Fruit fly (Drosophila melanogaster) whole organism, embryonic: ENCODE results near the gene eEF1alpha2.

Source experiments
- Abd-B ChIP-seq: fragments of 200-800 bp; sonication (Bioruptor generic); optimal IDR thresholded peaks from 2 replicates; lab custom pipeline; 2018; ENCODE audit warnings: missing biosample characterization, mild to moderate bottlenecking, missing genetic modification characterization, moderate library complexity
- CG10147 ChIP-seq: fragments of 200-800 bp; sonication (Bioruptor generic); optimal IDR thresholded peaks from 2 replicates; lab custom pipeline; 2019; ENCODE audit warnings: missing biosample characterization, mild to moderate bottlenecking, missing genetic modification characterization, moderate library complexity
- CG1024 ChIP-seq: fragments of 200-800 bp; sonication (Bioruptor generic); IDR thresholded peaks from 2 replicates; pipeline ENCODE4 v1.3.6; 2022; ENCODE audit warnings: missing biosample characterization, missing genetic modification characterization
- CG10274 ChIP-seq: fragments of 200-800 bp; sonication (Bioruptor generic); optimal IDR thresholded peaks from 3 replicates; lab custom pipeline; 2017; ENCODE audit warnings: missing biosample characterization, mild to moderate bottlenecking, missing genetic modification characterization
- CG10543 ChIP-seq: fragments of 200-800 bp; sonication (Bioruptor generic); optimal IDR thresholded peaks from 3 replicates; lab custom pipeline; 2017; ENCODE audit warnings: missing biosample characterization, mild to moderate bottlenecking, missing genetic modification characterization, moderate library complexity
- CG10959 ChIP-seq: fragments of 200-800 bp; sonication (Bioruptor generic); IDR thresholded peaks from 2 replicates; pipeline ENCODE4 v1.3.6; 2022; ENCODE audit warnings: missing biosample characterization, missing genetic modification characterization
- CG11560 ChIP-seq: fragments of 200-800 bp; sonication (Bioruptor generic); IDR thresholded peaks from 3 replicates; pipeline ENCODE4 v1.3.6; 2022; ENCODE audit warnings: missing biosample characterization, missing genetic modification characterization
- CG13624 ChIP-seq: fragments of 200-800 bp; sonication (Bioruptor generic); optimal IDR thresholded peaks from 2 replicates; lab custom pipeline; 2016; ENCODE audit warnings: missing biosample characterization, missing genetic modification characterization
- CG15696 ChIP-seq: fragments of 200-800 bp; sonication (Bioruptor generic); optimal IDR thresholded peaks from 2 replicates; lab custom pipeline; 2019; ENCODE audit warnings: missing biosample characterization, mild to moderate bottlenecking, missing genetic modification characterization, moderate library complexity
- CG17568 ChIP-seq: fragments of 200-800 bp; sonication (Bioruptor generic); optimal IDR thresholded peaks from 2 replicates; lab custom pipeline; 2018; ENCODE audit warnings: missing biosample characterization, mild to moderate bottlenecking, missing genetic modification characterization, moderate library complexity
- CG17802 ChIP-seq: fragments of 200-800 bp; sonication (Bioruptor generic); optimal IDR thresholded peaks from 2 replicates; lab custom pipeline; 2018; ENCODE audit warnings: missing biosample characterization, mild to moderate bottlenecking, missing genetic modification characterization, moderate library complexity
- CG17829 ChIP-seq: fragments of 200-800 bp; optimal IDR thresholded peaks from 2 replicates; lab custom pipeline; 2019; ENCODE audit warnings: missing biosample characterization, mild to moderate bottlenecking, missing genetic modification characterization, moderate library complexity
- CG1792 ChIP-seq: fragments of 200-800 bp; sonication (Bioruptor generic); optimal IDR thresholded peaks from 2 replicates; lab custom pipeline; 2016; ENCODE audit warnings: missing biosample characterization, missing genetic modification characterization
- CG1832 ChIP-seq: fragments of 200-800 bp; sonication (Bioruptor generic); optimal IDR thresholded peaks from 2 replicates; lab custom pipeline; 2017; ENCODE audit warnings: missing biosample characterization, mild to moderate bottlenecking, missing genetic modification characterization, inconsistent platforms
- CG18619 ChIP-seq: fragments of 200-800 bp; sonication (Bioruptor generic); optimal IDR thresholded peaks from 3 replicates; lab custom pipeline; 2017; ENCODE audit warnings: missing biosample characterization, mild to moderate bottlenecking, missing genetic modification characterization
- CG4854 ChIP-seq: fragments of 200-800 bp; sonication (Bioruptor generic); optimal IDR thresholded peaks from 2 replicates; lab custom pipeline; 2016; ENCODE audit warnings: missing biosample characterization, missing genetic modification characterization, inconsistent platforms
- CG7928 ChIP-seq: fragments of 200-800 bp; sonication (Bioruptor generic); optimal IDR thresholded peaks from 2 replicates; lab custom pipeline; 2017; ENCODE audit warnings: missing biosample characterization, mild to moderate bottlenecking, missing genetic modification characterization
- CG8388 ChIP-seq: fragments of 200-800 bp; sonication (Bioruptor generic); optimal IDR thresholded peaks from 2 replicates; lab custom pipeline; 2019; ENCODE audit warnings: missing biosample characterization, mild to moderate bottlenecking, missing genetic modification characterization, moderate library complexity
- CG9215 ChIP-seq: fragments of 200-800 bp; sonication (Bioruptor generic); IDR thresholded peaks from 2 replicates; pipeline ENCODE4 v1.3.6; 2022; ENCODE audit warnings: missing biosample characterization, missing genetic modification characterization
- CG9609 ChIP-seq: fragments of 200-800 bp; sonication (Bioruptor generic); optimal IDR thresholded peaks from 3 replicates; lab custom pipeline; 2016; ENCODE audit warnings: missing biosample characterization, missing genetic modification characterization
- CG9876 ChIP-seq: fragments of 200-800 bp; sonication (Bioruptor generic); optimal IDR thresholded peaks from 2 replicates; lab custom pipeline; 2016; ENCODE audit warnings: missing biosample characterization, missing genetic modification characterization
- CrebB ChIP-seq: fragments of 200-800 bp; sonication (Bioruptor generic); optimal IDR thresholded peaks from 3 replicates; lab custom pipeline; 2018; ENCODE audit warnings: missing biosample characterization, mild to moderate bottlenecking, missing genetic modification characterization
- E2f2 ChIP-seq: fragments of 200-800 bp; sonication (Bioruptor generic); IDR thresholded peaks from 2 replicates; pipeline ENCODE4 v1.3.6; 2022; ENCODE audit warnings: missing biosample characterization, missing genetic modification characterization
- ERR ChIP-seq: fragments of 200-800 bp; sonication (Bioruptor generic); optimal IDR thresholded peaks from 2 replicates; lab custom pipeline; 2016; ENCODE audit warnings: missing biosample characterization, missing genetic modification characterization
- H2.0 ChIP-seq: fragments of 200-800 bp; sonication (Bioruptor generic); IDR thresholded peaks from 2 replicates; pipeline ENCODE4 v1.3.6; 2022; ENCODE audit warnings: missing biosample characterization, missing genetic modification characterization
- HHEX ChIP-seq: fragments of 200-800 bp; sonication (Bioruptor generic); optimal IDR thresholded peaks from 3 replicates; lab custom pipeline; 2017; ENCODE audit warnings: missing biosample characterization, mild to moderate bottlenecking, missing genetic modification characterization, missing genetic modification reagents
- Hsf ChIP-seq: fragments of 200-800 bp; sonication (Bioruptor generic); optimal IDR thresholded peaks from 3 replicates; lab custom pipeline; 2016; ENCODE audit warnings: missing biosample characterization, missing genetic modification characterization
- Kr ChIP-seq: fragments of 200-800 bp; sonication (Bioruptor generic); optimal IDR thresholded peaks from 2 replicates; lab custom pipeline; 2017; ENCODE audit warnings: missing biosample characterization, mild to moderate bottlenecking, missing genetic modification characterization
- Meics ChIP-seq: fragments of 200-800 bp; sonication (Bioruptor generic); optimal IDR thresholded peaks from 2 replicates; lab custom pipeline; 2017; ENCODE audit warnings: missing biosample characterization, mild to moderate bottlenecking, missing genetic modification characterization
- Six4 ChIP-seq: fragments of 200-800 bp; sonication (Bioruptor generic); optimal IDR thresholded peaks from 2 replicates; lab custom pipeline; 2016; ENCODE audit warnings: missing biosample characterization, missing genetic modification characterization
- Sox100B ChIP-seq: fragments of 200-800 bp; sonication (Bioruptor generic); optimal IDR thresholded peaks from 3 replicates; lab custom pipeline; 2018; ENCODE audit warnings: missing biosample characterization, mild to moderate bottlenecking, missing genetic modification characterization
- TFAM ChIP-seq: fragments of 200-800 bp; sonication (Bioruptor generic); optimal IDR thresholded peaks from 2 replicates; lab custom pipeline; 2017; ENCODE audit warnings: missing biosample characterization, missing genetic modification characterization, inconsistent platforms
- ab ChIP-seq: fragments of 200-800 bp; sonication (Bioruptor generic); optimal IDR thresholded peaks from 2 replicates; lab custom pipeline; 2016; ENCODE audit warnings: missing biosample characterization, missing genetic modification characterization
- al ChIP-seq: fragments of 200-800 bp; sonication (Bioruptor generic); IDR thresholded peaks from 2 replicates; pipeline ENCODE4 v1.3.6; 2022; ENCODE audit warnings: missing biosample characterization, missing genetic modification characterization
- ash1 ChIP-seq: fragments of 200-800 bp; sonication (Bioruptor generic); optimal IDR thresholded peaks from 2 replicates; lab custom pipeline; 2018; ENCODE audit warnings: missing biosample characterization, mild to moderate bottlenecking, missing genetic modification characterization
- bigmax ChIP-seq: fragments of 200-800 bp; sonication (Bioruptor generic); optimal IDR thresholded peaks from 2 replicates; lab custom pipeline; 2018; ENCODE audit warnings: missing biosample characterization, mild to moderate bottlenecking, missing genetic modification characterization
- chinmo ChIP-seq: fragments of 200-800 bp; sonication (Bioruptor generic); IDR thresholded peaks from 4 replicates; pipeline ENCODE4 v1.3.6; 2022; ENCODE audit warnings: missing biosample characterization, missing genetic modification characterization; ENCODE audit not compliant: partially characterized antibody
- esg ChIP-seq: fragments of 200-800 bp; sonication (Bioruptor generic); conservative IDR thresholded peaks from 2 replicates; pipeline ENCODE4 v1.3.6; 2022; ENCODE audit warnings: missing biosample characterization, missing genetic modification characterization
- ftz-f1 ChIP-seq: fragments of 200-800 bp; sonication (Bioruptor generic); optimal IDR thresholded peaks from 2 replicates; lab custom pipeline; 2016; ENCODE audit warnings: missing biosample characterization, missing genetic modification characterization
- gsb-n ChIP-seq: fragments of 200-800 bp; sonication (Bioruptor generic); optimal IDR thresholded peaks from 3 replicates; lab custom pipeline; 2018; ENCODE audit warnings: missing biosample characterization, mild to moderate bottlenecking, missing genetic modification characterization
- hb ChIP-seq: fragments of 200-800 bp; sonication (Bioruptor generic); IDR thresholded peaks from 3 replicates; pipeline ENCODE4 v1.3.6; 2022; ENCODE audit warnings: missing biosample characterization, missing genetic modification characterization; ENCODE audit not compliant: partially characterized antibody
- jing ChIP-seq: fragments of 200-800 bp; sonication (Bioruptor generic); optimal IDR thresholded peaks from 2 replicates; lab custom pipeline; 2018; ENCODE audit warnings: missing biosample characterization, mild to moderate bottlenecking, missing genetic modification characterization
- kay ChIP-seq: fragments of 200-800 bp; sonication (Bioruptor generic); optimal IDR thresholded peaks from 2 replicates; lab custom pipeline; 2016; ENCODE audit warnings: missing biosample characterization, missing genetic modification characterization
- lov ChIP-seq, 2 experiments: fragments of 200-800 bp in 1 of 2; fragments of >200 bp in 1 of 2; sonication (Bioruptor generic) in 1 of 2; IDR thresholded peaks in 1 of 2; optimal IDR thresholded peaks in 1 of 2; 2 replicates in 1 of 2; 3 replicates in 1 of 2; pipeline versions ENCODE4 v1.3.6 to Lab custom; 2017 to 2022; ENCODE audit warnings: missing biosample characterization in 1 of 2, missing genetic modification characterization in 1 of 2
- nerfin-1 ChIP-seq: fragments of 200-800 bp; sonication (Bioruptor generic); optimal IDR thresholded peaks from 3 replicates; lab custom pipeline; 2019; ENCODE audit warnings: missing biosample characterization, mild to moderate bottlenecking, missing genetic modification characterization, moderate library complexity
- shn ChIP-seq: fragments of 200-800 bp; sonication (Bioruptor generic); optimal IDR thresholded peaks from 3 replicates; lab custom pipeline; 2016; ENCODE audit warnings: missing biosample characterization, missing genetic modification characterization
- slbo ChIP-seq: fragments of 200-800 bp; sonication (Bioruptor generic); IDR thresholded peaks from 2 replicates; pipeline ENCODE4 v1.3.6; 2022; ENCODE audit warnings: missing biosample characterization, missing genetic modification characterization
- slou ChIP-seq: fragments of 200-800 bp; sonication (Bioruptor generic); optimal IDR thresholded peaks from 3 replicates; lab custom pipeline; 2016; ENCODE audit warnings: missing biosample characterization, missing genetic modification characterization
- ssp ChIP-seq: fragments of 200-800 bp; sonication (Bioruptor generic); IDR thresholded peaks from 2 replicates; pipeline ENCODE4 v1.3.6; 2022; ENCODE audit warnings: missing biosample characterization, missing genetic modification characterization
- tll ChIP-seq, 2 experiments: fragments of 200-800 bp in 1 of 2; fragments of >200 bp in 1 of 2; sonication (Bioruptor generic) in 1 of 2; optimal IDR thresholded peaks; 2 replicates each; lab custom pipeline; 2017 to 2019; ENCODE audit warnings: missing biosample characterization in 2 of 2, missing genetic modification characterization in 2 of 2, mild to moderate bottlenecking in 1 of 2, moderate library complexity in 1 of 2
- wdn ChIP-seq: fragments of 200-800 bp; sonication (Bioruptor generic); IDR thresholded peaks from 2 replicates; pipeline ENCODE4 v1.3.6; 2022; ENCODE audit warnings: missing biosample characterization, missing genetic modification characterization

The eEF1alpha2 gene

DNA sequence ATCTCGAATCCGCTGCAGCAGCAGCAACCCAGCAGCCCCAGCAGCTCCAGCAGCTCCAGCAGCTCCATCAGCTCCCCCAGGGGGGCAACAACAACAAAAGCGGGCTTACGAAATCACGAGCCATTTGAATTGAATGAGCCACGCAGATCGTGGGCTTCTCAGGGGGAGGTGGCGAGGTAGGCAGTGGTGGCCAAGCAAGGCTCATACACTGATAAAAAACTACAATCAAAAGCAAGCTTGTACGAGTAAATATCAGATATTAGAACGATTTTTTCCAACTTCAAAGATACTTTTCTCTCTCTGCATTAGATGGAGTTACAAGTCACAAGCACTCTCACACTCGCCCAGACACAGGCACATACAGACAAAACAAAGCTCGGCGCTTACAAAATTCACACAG is 29.1 kb upstream of the eEF1alpha2 start (continued):
- TF ChIP-seq CG10147 (GFP tag; lab: Kevin White, UChicago) = no peak
- no peak for TF ChIP-seq CG9609 (GFP tag; lab: Kevin White, UChicago)
- no peak for TF ChIP-seq CG18619 (GFP tag; lab: Kevin White, UChicago)
- TF ChIP-seq CG4854 (GFP tag; lab: Kevin White, UChicago) = no peak
- TF ChIP-seq hb = no peak
- TF ChIP-seq CG17802 (tag; lab: Kevin White, UChicago) = no peak
- TF ChIP-seq lov (optimal IDR thresholded peaks at IDR 0.05; lab: Kevin White, UChicago) = no peak
- TF ChIP-seq lov (GFP tag; IDR thresholded peaks at IDR 0.05; lab: Robert Waterston, UW) = no peak
- no peak for TF ChIP-seq E2f2 (GFP tag; lab: Robert Waterston, UW)
- TF ChIP-seq wdn (GFP tag; lab: Robert Waterston, UW) = no peak
- TF ChIP-seq shn = no peak
- TF ChIP-seq CG1024 (GFP tag; lab: Robert Waterston, UW) = peak; percentile 15; the same call in 1 of the 2 replicates
- no peak for TF ChIP-seq ERR (GFP tag; lab: Kevin White, UChicago)
- 0 out of 2 replicates have a peak, but pooled peaks have one; percentile 6 for TF ChIP-seq ssp (GFP tag; lab: Robert Waterston, UW)
- TF ChIP-seq jing = no peak
- no peak for TF ChIP-seq CG9876
- no peak for TF ChIP-seq CG9215 (GFP tag; lab: Robert Waterston, UW)
- no peak for TF ChIP-seq CG11560 (tag; lab: Robert Waterston, UW)
- no peak for TF ChIP-seq slou (GFP tag; lab: Kevin White, UChicago)
- no peak for TF ChIP-seq CG10274 (GFP tag; lab: Kevin White, UChicago)
- TF ChIP-seq kay = no peak
- TF ChIP-seq CG15696 = no peak
- no peak for TF ChIP-seq CG1832 (GFP tag; lab: Kevin White, UChicago)
- no peak for TF ChIP-seq Abd-B (GFP tag; lab: Kevin White, UChicago)
- TF ChIP-seq Sox100B (GFP tag; lab: Kevin White, UChicago) = no peak
- TF ChIP-seq ab = no peak
- TF ChIP-seq Meics (GFP tag; lab: Kevin White, UChicago) = peak; percentile 30
- no peak for TF ChIP-seq TFAM (GFP tag; lab: Kevin White, UChicago)
- no peak for TF ChIP-seq Hsf
- TF ChIP-seq HHEX (GFP tag; lab: Kevin White, UChicago) = peak; percentile 36
- TF ChIP-seq CG8388 (GFP tag; lab: Kevin White, UChicago) = no peak
- no peak for TF ChIP-seq tll (GFP tag; optimal IDR thresholded peaks at IDR 0.05; lab: Kevin White, UChicago)
- no peak for TF ChIP-seq CG13624 (GFP tag; lab: Kevin White, UChicago)
- TF ChIP-seq Kr = no peak
- TF ChIP-seq chinmo (GFP tag; lab: Robert Waterston, UW) = 0 out of 4 replicates have a peak, but pooled peaks have one; percentile 59
- no peak for TF ChIP-seq ash1 (GFP tag; lab: Kevin White, UChicago)
- no peak for TF ChIP-seq CG1792 (GFP tag; lab: Kevin White, UChicago)
- no peak for TF ChIP-seq slbo
- TF ChIP-seq CG17829 (tag; lab: Kevin White, UChicago) = no peak
- no peak for TF ChIP-seq al
- TF ChIP-seq ftz-f1 (GFP tag; lab: Kevin White, UChicago) = peak; percentile 22
- no peak for TF ChIP-seq esg (GFP tag; lab: Robert Waterston, UW)
- TF ChIP-seq CG7928 = no peak
- no peak for TF ChIP-seq gsb-n (tag; lab: Kevin White, UChicago)
- TF ChIP-seq Six4 (GFP tag; lab: Kevin White, UChicago) = no peak
- TF ChIP-seq CG10959 (GFP tag; lab: Robert Waterston, UW) = no peak
- TF ChIP-seq CrebB (tag; lab: Kevin White, UChicago) = no peak
- no peak for TF ChIP-seq nerfin-1 (tag; lab: Kevin White, UChicago)
- TF ChIP-seq bigmax (GFP tag; lab: Kevin White, UChicago) = no peak
- TF ChIP-seq H2.0 (GFP tag; lab: Robert Waterston, UW) = 0 out of 2 replicates have a peak, but pooled peaks have one; percentile 23
- TF ChIP-seq CG17568 (GFP tag; lab: Kevin White, UChicago) = no peak
- TF ChIP-seq CG10543 (GFP tag; lab: Kevin White, UChicago) = peak; percentile 16
